Worm (Caenorhabditis elegans) whole organism, L3 larva: Measurements from ENCODE around the gene mon-2.
A peak's percentile ranks its signal among the peaks of the same experiment; 100 is the strongest.
"Not testable (repeated sequence)": the region's sequence is repeated elsewhere in the genome, so short reads cannot be mapped to it uniquely, and the experiment has no call there.

Source experiments
- ZK546.5 ChIP-seq: sonication (generic microtip); optimal IDR thresholded peaks from 2 replicates; lab custom pipeline; 2017; ENCODE audit warnings: missing biosample characterization, missing genetic modification characterization
- ama-1 ChIP-seq: fragments of 150-350 bp; optimal IDR thresholded peaks from 2 replicates; lab custom pipeline; 2018
- ceh-16 ChIP-seq: sonication (generic microtip); optimal IDR thresholded peaks from 2 replicates; lab custom pipeline; 2017; ENCODE audit warnings: missing biosample characterization, missing genetic modification characterization
- ceh-28 ChIP-seq: fragments of 150-350 bp; optimal IDR thresholded peaks from 2 replicates; lab custom pipeline; 2014; ENCODE audit warnings: missing biosample characterization, missing genetic modification reagents, missing genetic modification characterization
- daf-12 ChIP-seq: fragments of 150-350 bp; optimal IDR thresholded peaks from 2 replicates; lab custom pipeline; 2014; ENCODE audit warnings: missing biosample characterization, missing genetic modification reagents, missing genetic modification characterization
- egl-27 ChIP-seq: sonication (generic microtip); optimal IDR thresholded peaks from 4 replicates; lab custom pipeline; 2017; ENCODE audit warnings: missing biosample characterization, missing genetic modification reagents, missing genetic modification characterization
- egl-5 ChIP-seq: fragments of 150-350 bp; optimal IDR thresholded peaks from 2 replicates; lab custom pipeline; 2017; ENCODE audit warnings: missing biosample characterization, missing genetic modification reagents, missing genetic modification characterization, inconsistent platforms
- elt-1 ChIP-seq: fragments of 150-350 bp; optimal IDR thresholded peaks from 2 replicates; lab custom pipeline; 2014; ENCODE audit warnings: missing biosample characterization, missing genetic modification characterization
- elt-2 ChIP-seq: sonication (generic microtip); optimal IDR thresholded peaks from 2 replicates; lab custom pipeline; 2016; ENCODE audit warnings: missing genetic modification reagents, mild to moderate bottlenecking, missing genetic modification characterization, missing compliant biosample characterization
- elt-3 ChIP-seq, 3 experiments: fragments of 150-350 bp in 1 of 3; sonication (generic microtip) in 2 of 3; optimal IDR thresholded peaks; 2 replicates in 2 of 3; 4 replicates in 1 of 3; lab custom pipeline; 2014 to 2017; ENCODE audit warnings: missing biosample characterization in 3 of 3, missing genetic modification characterization in 3 of 3
- fkh-10 ChIP-seq: sonication (generic microtip); optimal IDR thresholded peaks from 2 replicates; lab custom pipeline; 2017; ENCODE audit warnings: missing biosample characterization, missing genetic modification reagents, missing genetic modification characterization
- fkh-2 ChIP-seq: fragments of 150-350 bp; optimal IDR thresholded peaks from 2 replicates; lab custom pipeline; 2014; ENCODE audit warnings: missing biosample characterization, missing genetic modification reagents, missing genetic modification characterization
- hmg-11 ChIP-seq: sonication (generic microtip); optimal IDR thresholded peaks from 2 replicates; lab custom pipeline; 2016; ENCODE audit warnings: missing genetic modification characterization, missing compliant biosample characterization
- jun-1 ChIP-seq: fragments of 150-350 bp; optimal IDR thresholded peaks from 2 replicates; lab custom pipeline; 2014; ENCODE audit warnings: missing biosample characterization, missing genetic modification reagents, missing genetic modification characterization
- lin-39 ChIP-seq: fragments of 150-350 bp; optimal IDR thresholded peaks from 2 replicates; lab custom pipeline; 2018; ENCODE audit warnings: missing biosample characterization, missing genetic modification reagents, missing genetic modification characterization
- lsy-12 ChIP-seq: sonication (generic microtip); optimal IDR thresholded peaks from 2 replicates; lab custom pipeline; 2016; ENCODE audit warnings: mild to moderate bottlenecking, missing genetic modification characterization, missing compliant biosample characterization
- mdl-1 ChIP-seq: fragments of 150-350 bp; optimal IDR thresholded peaks from 2 replicates; lab custom pipeline; 2014; ENCODE audit warnings: missing biosample characterization, missing genetic modification characterization
- mml-1 ChIP-seq: fragments of 150-350 bp; sonication (generic microtip); optimal IDR thresholded peaks from 3 replicates; lab custom pipeline; 2014; ENCODE audit warnings: missing biosample characterization, missing genetic modification characterization
- nfya-1 ChIP-seq: sonication (generic microtip); optimal IDR thresholded peaks from 2 replicates; lab custom pipeline; 2017; ENCODE audit warnings: missing genetic modification characterization, mild to moderate bottlenecking, missing compliant biosample characterization, antibody characterized with exemption, moderate library complexity; ENCODE audit not compliant: insufficient read depth
- nhr-12 ChIP-seq: fragments of 150-350 bp; optimal IDR thresholded peaks from 2 replicates; lab custom pipeline; 2014; ENCODE audit warnings: missing biosample characterization, missing genetic modification characterization
- nhr-23 ChIP-seq: fragments of 150-350 bp; optimal IDR thresholded peaks from 2 replicates; lab custom pipeline; 2014; ENCODE audit warnings: missing biosample characterization, missing genetic modification reagents, missing genetic modification characterization
- nhr-25 ChIP-seq: sonication (generic microtip); optimal IDR thresholded peaks from 2 replicates; lab custom pipeline; 2017; ENCODE audit warnings: missing biosample characterization, missing genetic modification characterization
- nhr-28 ChIP-seq: fragments of 150-350 bp; optimal IDR thresholded peaks from 2 replicates; lab custom pipeline; 2014; ENCODE audit warnings: missing biosample characterization, missing genetic modification characterization
- nhr-43 ChIP-seq: sonication (generic microtip); optimal IDR thresholded peaks from 2 replicates; lab custom pipeline; 2016; ENCODE audit warnings: mild to moderate bottlenecking, missing genetic modification characterization, missing compliant biosample characterization; ENCODE audit not compliant: poor library complexity, severe bottlenecking
- nhr-67 ChIP-seq: fragments of 150-350 bp; optimal IDR thresholded peaks from 2 replicates; lab custom pipeline; 2014; ENCODE audit warnings: missing biosample characterization, missing genetic modification characterization
- nhr-77 ChIP-seq: fragments of 150-350 bp; optimal IDR thresholded peaks from 2 replicates; lab custom pipeline; 2014; ENCODE audit warnings: missing biosample characterization, missing genetic modification characterization
- pqm-1 ChIP-seq: fragments of 150-350 bp; optimal IDR thresholded peaks from 2 replicates; lab custom pipeline; 2017; ENCODE audit warnings: missing biosample characterization, missing genetic modification characterization, inconsistent platforms
- unc-39 ChIP-seq: sonication (generic microtip); optimal IDR thresholded peaks from 4 replicates; lab custom pipeline; 2017; ENCODE audit warnings: missing biosample characterization, missing genetic modification characterization
- unc-62 ChIP-seq: fragments of 150-350 bp; sonication (generic microtip); optimal IDR thresholded peaks from 4 replicates; lab custom pipeline; 2014; ENCODE audit warnings: missing biosample characterization, missing genetic modification reagents, missing genetic modification characterization
- zag-1 ChIP-seq: fragments of 150-350 bp; optimal IDR thresholded peaks from 2 replicates; lab custom pipeline; 2014; ENCODE audit warnings: missing biosample characterization, missing genetic modification characterization
- ztf-11 ChIP-seq: fragments of 150-350 bp; optimal IDR thresholded peaks from 2 replicates; lab custom pipeline; 2014; ENCODE audit warnings: missing biosample characterization, missing genetic modification characterization
- ztf-4 ChIP-seq: fragments of 150-350 bp; optimal IDR thresholded peaks from 2 replicates; lab custom pipeline; 2014; ENCODE audit warnings: missing biosample characterization, missing genetic modification characterization

Gene mon-2

ce11 chrIV:12138093-12138492 is 41.5 kb downstream of the mon-2 start, which contains the start of gene B0001.4:
Gene B0001.4, minus strand, starts transcription at chrIV:12138193.
- not testable (repeated sequence) for TF ChIP-seq mml-1, jun-1, ztf-11 (tag; lab: Kevin White, UChicago)

DNA sequence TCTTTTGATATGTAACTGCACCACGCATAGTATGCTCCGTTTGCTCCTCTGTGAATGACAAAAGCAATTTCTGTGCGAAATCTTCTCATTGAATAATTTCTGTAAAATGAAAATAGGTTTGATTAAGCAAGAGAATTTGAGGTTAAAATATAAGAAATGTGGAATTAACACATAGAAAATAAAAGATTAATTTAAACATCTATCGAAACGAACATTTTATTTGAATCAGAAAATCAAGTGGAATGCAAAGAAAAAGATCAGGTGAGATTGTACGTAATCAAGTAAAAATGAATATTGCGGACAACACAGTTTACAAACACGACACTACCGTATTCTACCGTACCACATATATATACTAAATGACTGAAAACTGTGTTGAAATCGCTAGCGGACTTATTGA is 44.4 kb downstream of the mon-2 start, which contains the start of gene B0001.8:
Gene B0001.8, minus strand, starts transcription at position 101 of the 400 bp plus-strand sequence.
- TF ChIP-seq lin-39 (no peak), nfya-1 (tag; lab: Kevin White, UChicago) (no peak), ama-1 (lab: Kevin White, UChicago) (no peak), egl-5 (no peak)

DNA sequence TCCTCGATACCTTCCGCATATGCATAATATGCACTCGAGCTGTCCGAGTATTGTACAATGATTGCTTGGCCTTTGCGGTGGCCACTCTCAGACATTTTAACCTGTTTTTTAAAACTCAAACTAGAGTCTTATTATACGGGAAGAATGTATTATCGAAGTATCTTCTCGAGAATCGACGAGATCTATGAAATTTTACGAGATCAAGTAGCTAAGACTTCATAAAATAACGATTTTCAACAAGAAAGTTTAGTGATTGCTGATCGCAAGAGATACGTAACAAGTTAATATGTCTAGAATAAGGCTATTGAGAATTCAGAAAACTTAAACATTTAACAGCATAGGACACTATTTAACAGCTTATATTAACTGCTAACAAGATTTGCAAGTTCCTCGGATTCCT is 46.7 kb downstream of the mon-2 start, which contains the start of gene B0001.5:
Gene B0001.5, minus strand, starts transcription at position 101 of the 400 bp plus-strand sequence.
- TF ChIP-seq ceh-16 (tag; lab: Kevin White, UChicago) (no peak), nhr-23 (no peak), egl-5 (no peak), fkh-10 (no peak), egl-27 (tag; lab: Kevin White, UChicago) (no peak), pqm-1 (tag; lab: Kevin White, UChicago) (no peak), ztf-4 (tag; lab: Kevin White, UChicago) (no peak), hmg-11 (tag; lab: Kevin White, UChicago) (no peak), ama-1 (lab: Kevin White, UChicago) (no peak), nhr-12 (tag; lab: Kevin White, UChicago) (no peak), lsy-12 (tag; lab: Kevin White, UChicago) (no peak), daf-12 (tag; lab: Kevin White, UChicago) (no peak), elt-3 (tag; optimal IDR thresholded peaks at IDR 0.05; lab: Kevin White, UChicago) (no peak), nhr-43 (tag; lab: Kevin White, UChicago) (no peak), nfya-1 (tag; lab: Kevin White, UChicago) (no peak), elt-2 (tag; lab: Kevin White, UChicago) (no peak), unc-39 (no peak), zag-1 (tag; lab: Kevin White, UChicago) (no peak)

- no peak for TF ChIP-seq elt-1 (tag; lab: Kevin White, UChicago)
- peak; percentile 14 for TF ChIP-seq hmg-11 (tag; lab: Kevin White, UChicago)
Observed at ce11 chrIV:12145681-12146080, 49.1 kb downstream of the mon-2 start, which contains the start of gene B0001.3. Gene B0001.3, minus strand, starts transcription at chrIV:12145735.

DNA sequence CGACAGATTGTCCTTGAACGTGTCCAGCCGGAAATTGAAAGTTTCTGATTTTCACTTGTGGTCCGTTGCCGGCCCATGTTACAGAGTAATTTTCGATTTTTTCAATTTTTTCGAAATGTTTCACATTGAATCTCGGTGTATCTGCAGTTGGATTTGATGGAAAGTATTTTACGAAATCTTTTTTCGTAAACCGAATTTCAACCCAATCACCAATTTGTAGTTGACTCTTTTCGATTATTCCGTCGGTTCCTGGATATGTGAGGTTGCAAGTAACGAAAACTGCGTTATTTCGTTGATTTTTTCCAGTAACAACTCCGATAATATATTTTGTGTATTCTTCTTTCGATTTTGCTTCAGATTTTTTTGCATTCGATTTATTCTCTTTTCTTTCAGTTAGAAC is 53.0 kb downstream of the mon-2 start:
- no peak for TF ChIP-seq egl-27 (tag; lab: Kevin White, UChicago)
- no peak for TF ChIP-seq pqm-1 (tag; lab: Kevin White, UChicago)
- no peak for TF ChIP-seq hmg-11 (tag; lab: Kevin White, UChicago)
- TF ChIP-seq nhr-28 (tag; lab: Kevin White, UChicago) = no peak
- no peak for TF ChIP-seq nhr-25 (tag; lab: Kevin White, UChicago)
- no peak for TF ChIP-seq nfya-1 (tag; lab: Kevin White, UChicago)
- no peak for TF ChIP-seq fkh-10
- TF ChIP-seq elt-2 (tag; lab: Kevin White, UChicago) = no peak
- no peak for TF ChIP-seq nhr-67 (tag; lab: Kevin White, UChicago)
- no peak for TF ChIP-seq ceh-28 (tag; lab: Kevin White, UChicago)
- no peak for TF ChIP-seq mdl-1 (tag; lab: Kevin White, UChicago)
- TF ChIP-seq lin-39 = no peak
- TF ChIP-seq ZK546.5 (tag; lab: Kevin White, UChicago) = no peak
- TF ChIP-seq mml-1 (tag; lab: Kevin White, UChicago) = no peak
- no peak for TF ChIP-seq unc-62
- no peak for TF ChIP-seq nhr-77 (tag; lab: Kevin White, UChicago)
- no peak for TF ChIP-seq fkh-2 (tag; lab: Kevin White, UChicago)
